Worm (Caenorhabditis elegans): ENCODE results near the gene M142.8.

Gene M142.8

ce11 chrIII:10908543-10908942 lies 24.9 kb upstream of the M142.8 start:
- TF ChIP-seq C34F6.9 (tag; optimal IDR thresholded peaks at IDR 0.05): no peak
- no peak for TF ChIP-seq zag-1 (tag; optimal IDR thresholded peaks at IDR 0.05)
- peak; percentile 43 for TF ChIP-seq gmeb-1 (tag; optimal IDR thresholded peaks at IDR 0.05)
- TF ChIP-seq fos-1 (tag; optimal IDR thresholded peaks at IDR 0.05): no peak
- TF ChIP-seq ceh-16 (tag; optimal IDR thresholded peaks at IDR 0.05): no peak
- TF ChIP-seq nhr-25 (tag; optimal IDR thresholded peaks at IDR 0.05): peak; percentile 95
- no peak for TF ChIP-seq alr-1 (tag; optimal IDR thresholded peaks at IDR 0.05)
- no peak for TF ChIP-seq blmp-1 (tag; optimal IDR thresholded peaks at IDR 0.05; ENCODE audit: insufficient read depth)
- TF ChIP-seq aly-2 (tag; optimal IDR thresholded peaks at IDR 0.05): no peak
- TF ChIP-seq F13H6.1 (tag; optimal IDR thresholded peaks at IDR 0.05): no peak
- no peak for TF ChIP-seq peb-1 (tag; optimal IDR thresholded peaks at IDR 0.05)
- no peak for TF ChIP-seq lin-11 (tag; optimal IDR thresholded peaks at IDR 0.05)
- no peak for TF ChIP-seq ceh-82 (tag; optimal IDR thresholded peaks at IDR 0.05)
- TF ChIP-seq nhr-23 (tag; optimal IDR thresholded peaks at IDR 0.05): no peak
- no peak for TF ChIP-seq lin-39 (tag; optimal IDR thresholded peaks at IDR 0.05)
- no peak for TF ChIP-seq unc-55 (GFP tag; optimal IDR thresholded peaks at IDR 0.05)

ce11 chrIII:10909166-10909565 lies 24.3 kb upstream of the M142.8 start:
- TF ChIP-seq peb-1 (tag; optimal IDR thresholded peaks at IDR 0.05): no peak
- TF ChIP-seq dmd-4 (tag; optimal IDR thresholded peaks at IDR 0.05): no peak
- TF ChIP-seq fos-1 (tag; optimal IDR thresholded peaks at IDR 0.05): no peak
- TF ChIP-seq R02D3.7 (tag; optimal IDR thresholded peaks at IDR 0.05): no peak
- no peak for TF ChIP-seq lsy-2 (tag; optimal IDR thresholded peaks at IDR 0.05)

DNA sequence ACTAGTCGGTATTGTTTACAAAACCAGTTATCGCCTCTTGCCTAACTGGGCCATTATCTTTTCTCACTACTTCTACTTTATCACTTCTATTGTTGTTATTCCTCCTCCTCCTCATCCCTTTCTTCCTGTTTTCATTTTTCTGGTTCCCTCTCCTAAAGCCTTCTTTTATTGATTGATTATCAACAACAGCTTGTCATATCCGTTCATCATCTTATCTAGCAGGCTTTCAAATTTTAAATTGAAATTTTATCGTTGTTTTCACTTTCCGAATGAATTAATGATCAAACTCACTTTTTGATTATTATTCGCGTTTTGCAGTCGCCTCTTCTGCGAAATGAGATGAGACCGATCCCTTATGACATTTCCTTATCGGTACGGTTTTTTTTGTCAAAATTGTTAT lies 22.3 kb upstream of the M142.8 start, which contains the start of gene cut-6:
TSS of gene cut-6 (plus strand) at position 301 of the 400 bp plus-strand sequence.
- TF ChIP-seq aly-2 (tag; optimal IDR thresholded peaks at IDR 0.05) (no peak), nhr-10 (tag; optimal IDR thresholded peaks at IDR 0.05) (no peak), sem-4 (tag; optimal IDR thresholded peaks at IDR 0.05) (no peak), peb-1 (tag; optimal IDR thresholded peaks at IDR 0.05) (no peak), nhr-11 (tag; optimal IDR thresholded peaks at IDR 0.05) (no peak), unc-39 (tag; optimal IDR thresholded peaks at IDR 0.05) (no peak), gmeb-1 (tag; optimal IDR thresholded peaks at IDR 0.05) (no peak), dmd-4 (tag; optimal IDR thresholded peaks at IDR 0.05) (no peak), nhr-129 (tag; optimal IDR thresholded peaks at IDR 0.05) (no peak), C34F6.9 (tag; optimal IDR thresholded peaks at IDR 0.05) (no peak), ama-1 (optimal IDR thresholded peaks at IDR 0.05) (no peak), blmp-1 (tag; optimal IDR thresholded peaks at IDR 0.05; ENCODE audit: insufficient read depth) (no peak), ztf-11 (tag; optimal IDR thresholded peaks at IDR 0.05) (no peak), snpc-4 (tag; optimal IDR thresholded peaks at IDR 0.05) (no peak), elt-3 (tag; optimal IDR thresholded peaks at IDR 0.05) (no peak)

DNA sequence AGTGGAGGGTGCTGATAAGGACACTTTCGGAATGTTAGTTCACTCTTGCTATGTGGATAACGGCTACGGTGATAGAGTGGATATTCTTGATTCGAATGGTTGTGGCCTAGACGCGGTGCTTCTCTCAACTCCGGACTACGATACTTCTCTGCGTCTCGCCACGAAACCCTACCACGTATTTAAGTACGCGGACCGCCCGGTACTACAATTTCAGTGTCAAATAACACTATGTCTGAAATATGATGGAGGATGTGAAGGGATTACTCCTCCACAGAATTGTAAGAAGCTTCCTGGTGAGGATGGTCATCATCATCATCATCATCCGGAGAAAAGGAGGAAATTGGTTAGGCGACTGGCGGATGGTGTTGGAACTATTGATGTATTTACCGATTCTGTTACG lies 18.5 kb upstream of the M142.8 start:
- no peak for TF ChIP-seq aly-2 (tag; optimal IDR thresholded peaks at IDR 0.05)
- no peak for TF ChIP-seq egl-27 (tag; optimal IDR thresholded peaks at IDR 0.05)
- TF ChIP-seq peb-1 (tag; optimal IDR thresholded peaks at IDR 0.05): no peak
- TF ChIP-seq sma-9 (GFP tag; optimal IDR thresholded peaks at IDR 0.05): no peak
- TF ChIP-seq sma-9 (tag; optimal IDR thresholded peaks at IDR 0.05): no peak
- TF ChIP-seq nhr-6 (tag; optimal IDR thresholded peaks at IDR 0.05): no peak
- TF ChIP-seq C34F6.9 (tag; optimal IDR thresholded peaks at IDR 0.05): no peak
- no peak for TF ChIP-seq snpc-4 (tag; optimal IDR thresholded peaks at IDR 0.05)
- no peak for TF ChIP-seq elt-1 (tag; optimal IDR thresholded peaks at IDR 0.05)
- no peak for TF ChIP-seq nhr-25 (tag; optimal IDR thresholded peaks at IDR 0.05)
- TF ChIP-seq unc-62 (GFP tag; optimal IDR thresholded peaks at IDR 0.05): no peak
- no peak for TF ChIP-seq unc-55 (GFP tag; optimal IDR thresholded peaks at IDR 0.05)

DNA sequence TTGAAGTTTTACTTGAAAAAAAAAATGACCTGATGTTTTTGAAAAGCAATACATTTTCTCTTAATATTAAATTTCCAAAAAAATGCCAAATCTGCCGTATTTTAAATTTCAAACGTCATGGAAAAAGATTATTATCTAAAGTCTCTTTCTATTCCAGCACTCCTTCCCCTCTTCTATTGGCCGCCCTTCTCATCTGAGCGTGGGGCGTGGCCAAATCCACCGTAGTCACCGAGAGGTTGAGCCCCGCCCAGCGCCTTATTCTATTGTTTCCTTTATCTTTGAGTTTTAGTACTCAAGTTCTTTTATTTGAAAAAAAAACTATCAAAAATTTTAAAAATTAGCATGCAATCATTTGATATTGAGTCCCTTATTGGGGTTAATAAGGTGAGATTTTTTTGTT lies 13.4 kb upstream of the M142.8 start, which contains the start of gene vab-7:
TSS of gene vab-7 (plus strand) at position 301 of the 400 bp plus-strand sequence.
- TF ChIP-seq skn-1 (tag; optimal IDR thresholded peaks at IDR 0.05): no peak
- no peak for TF ChIP-seq peb-1 (tag; optimal IDR thresholded peaks at IDR 0.05)
- TF ChIP-seq mab-5 (tag; optimal IDR thresholded peaks at IDR 0.05): no peak
- no peak for TF ChIP-seq lin-13 (GFP tag; optimal IDR thresholded peaks at IDR 0.05)

All from whole organism, L2 larva.